Fruit fly (Drosophila melanogaster): ENCODE data around the gene Nepl17.

Nepl17 gene

dm6 chr3R:28831172-28831571 lies 41.5 kb upstream of the Nepl17 start (continued):
- TF ChIP-seq MTF-1 (GFP tag; optimal IDR thresholded peaks at IDR 0.05; ENCODE audit: borderline replicate concordance) (no peak), CG13894 (tag; optimal IDR thresholded peaks at IDR 0.05) (peak; percentile 27), Fer3 (tag; optimal IDR thresholded peaks at IDR 0.05) (no peak), bowl (GFP tag; IDR thresholded peaks at IDR 0.05) (peak; percentile 39; the same call in 1 of the 2 replicates), CG17802 (tag; optimal IDR thresholded peaks at IDR 0.05) (no peak), CG30431 (GFP tag; optimal IDR thresholded peaks at IDR 0.05) (no peak), Dp (GFP tag; optimal IDR thresholded peaks at IDR 0.05) (no peak), CG12744 (GFP tag; optimal IDR thresholded peaks at IDR 0.05) (no peak), CG18619 (GFP tag; optimal IDR thresholded peaks at IDR 0.05) (no peak), Ada2b (GFP tag; IDR thresholded peaks at IDR 0.05) (no peak), twi (tag; optimal IDR thresholded peaks at IDR 0.05) (no peak), CkIIα-i1 (GFP tag; IDR thresholded peaks at IDR 0.05) (no peak), vfl (GFP tag; optimal IDR thresholded peaks at IDR 0.05) (no peak), chinmo (GFP tag; IDR thresholded peaks at IDR 0.05; ENCODE audit: partially characterized antibody) (0 out of 4 replicates have a peak, but pooled peaks have one; percentile 53), scrt (GFP tag; optimal IDR thresholded peaks at IDR 0.05) (no peak), phol (tag; optimal IDR thresholded peaks at IDR 0.05) (no peak), CG15601 (tag; optimal IDR thresholded peaks at IDR 0.05) (no peak), bsh (GFP tag; optimal IDR thresholded peaks at IDR 0.05) (no peak), fru (optimal IDR thresholded peaks at IDR 0.05) (no peak), Side (GFP tag; optimal IDR thresholded peaks at IDR 0.05) (no peak), aop (GFP tag; IDR thresholded peaks at IDR 0.05) (no peak), tgo (GFP tag; IDR thresholded peaks at IDR 0.05) (no peak), gro (GFP tag; optimal IDR thresholded peaks at IDR 0.05) (no peak), ERR (GFP tag; optimal IDR thresholded peaks at IDR 0.05) (no peak), MBD-R2 (GFP tag; IDR thresholded peaks at IDR 0.05) (no peak), HLHmδ (GFP tag; optimal IDR thresholded peaks at IDR 0.05) (no peak), maf-S (GFP tag; optimal IDR thresholded peaks at IDR 0.05) (no peak), jumu (GFP tag; optimal IDR thresholded peaks at IDR 0.05) (no peak), unc-4 (GFP tag; IDR thresholded peaks at IDR 0.05; ENCODE audit: partially characterized antibody) (no peak), Meics (GFP tag; optimal IDR thresholded peaks at IDR 0.05) (no peak), CG1832 (GFP tag; optimal IDR thresholded peaks at IDR 0.05) (no peak), Poxn (GFP tag; IDR thresholded peaks at IDR 0.05) (no peak), cad (GFP tag; optimal IDR thresholded peaks at IDR 0.05) (no peak), Gsc (GFP tag; IDR thresholded peaks at IDR 0.05) (no peak), repo (GFP tag; optimal IDR thresholded peaks at IDR 0.05) (no peak), CG8388 (GFP tag; optimal IDR thresholded peaks at IDR 0.05) (no peak), CG12299 (tag; optimal IDR thresholded peaks at IDR 0.05) (no peak), z (GFP tag; IDR thresholded peaks at IDR 0.05) (no peak), Rfx (GFP tag; IDR thresholded peaks at IDR 0.05) (peak; percentile 63), CG5245 (GFP tag; optimal IDR thresholded peaks at IDR 0.05) (no peak), ham (GFP tag; IDR thresholded peaks at IDR 0.05) (no peak), Doc2 (GFP tag; IDR thresholded peaks at IDR 0.05) (no peak), CG10366 (GFP tag; IDR thresholded peaks at IDR 0.05) (no peak), lmd (GFP tag; IDR thresholded peaks at IDR 0.05) (0 out of 2 replicates have a peak, but pooled peaks have one; percentile 8), bbx (GFP tag; IDR thresholded peaks at IDR 0.05; ENCODE audit: partially characterized antibody) (no peak), peb (GFP tag; IDR thresholded peaks at IDR 0.05) (no peak), ato (GFP tag; IDR thresholded peaks at IDR 0.05; ENCODE audit: partially characterized antibody) (no peak), mirr (GFP tag; optimal IDR thresholded peaks at IDR 0.05) (peak; percentile 86), Hsf (GFP tag; optimal IDR thresholded peaks at IDR 0.05) (no peak), CG9932 (GFP tag; IDR thresholded peaks at IDR 0.05) (no peak), HLH54F (GFP tag; optimal IDR thresholded peaks at IDR 0.05) (no peak), tna (GFP tag; IDR thresholded peaks at IDR 0.05; ENCODE audit: partially characterized antibody) (no peak)
